Fruit fly (Drosophila melanogaster): ENCODE results near the gene CG32641.

Gene CG32641

DNA sequence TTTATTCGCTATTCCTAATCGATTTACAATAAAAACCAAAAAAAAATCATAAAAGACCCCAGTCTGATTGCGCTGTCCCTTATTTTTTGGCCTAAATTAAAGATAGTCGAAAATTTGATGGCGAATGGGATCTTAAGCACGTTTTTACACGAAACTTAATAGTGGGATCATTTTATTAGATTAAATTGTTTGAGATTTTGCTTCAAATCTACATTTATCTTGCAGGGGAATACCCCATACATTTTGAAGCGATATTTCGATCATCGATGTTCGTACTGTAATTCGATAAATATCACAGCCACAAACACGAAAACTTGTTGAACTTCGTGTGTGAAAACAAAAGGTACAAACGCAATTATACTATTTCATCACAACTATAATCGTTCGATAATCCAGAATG is at the start of gene CG32641:
Gene CG32641, plus strand, starts transcription at position 301 of the 400 bp plus-strand sequence.
- TF ChIP-seq CG16813 (GFP tag; IDR thresholded peaks at IDR 0.05; ENCODE audit: partially characterized antibody): 0 out of 3 replicates have a peak, but pooled peaks have one; percentile 23
- TF ChIP-seq onecut (GFP tag; IDR thresholded peaks at IDR 0.05): 0 out of 2 replicates have a peak, but pooled peaks have one; percentile 3
- peak; percentile 47; the same call in 1 of the 2 replicates for TF ChIP-seq inv (GFP tag; IDR thresholded peaks at IDR 0.05; ENCODE audit: partially characterized antibody)
- peak; percentile 61 for TF ChIP-seq bbx (GFP tag; IDR thresholded peaks at IDR 0.05; ENCODE audit: partially characterized antibody)
- 0 out of 3 replicates have a peak, but pooled peaks have one; percentile 47 for TF ChIP-seq CG6791 (GFP tag; IDR thresholded peaks at IDR 0.05; ENCODE audit: partially characterized antibody)
- TF ChIP-seq chinmo (GFP tag; IDR thresholded peaks at IDR 0.05; ENCODE audit: partially characterized antibody): 0 out of 4 replicates have a peak, but pooled peaks have one; percentile 13
- 0 out of 2 replicates have a peak, but pooled peaks have one; percentile 10 for TF ChIP-seq CG2129 (GFP tag; IDR thresholded peaks at IDR 0.05; ENCODE audit: partially characterized antibody)
- peak; percentile 23; the same call in 1 of the 2 replicates for TF ChIP-seq Xrp1 (GFP tag; IDR thresholded peaks at IDR 0.05)
- TF ChIP-seq Dref (GFP tag; IDR thresholded peaks at IDR 0.05): peak; percentile 44; the same call in 1 of the 2 replicates
- peak; percentile 45; the same call in 1 of the 3 replicates for TF ChIP-seq zen2 (GFP tag; IDR thresholded peaks at IDR 0.05; ENCODE audit: partially characterized antibody)
- TF ChIP-seq MBD-R2 (GFP tag; IDR thresholded peaks at IDR 0.05): peak; percentile 9; the same call in 1 of the 2 replicates
- 0 out of 3 replicates have a peak, but pooled peaks have one; percentile 45 for TF ChIP-seq CG7357 (GFP tag; IDR thresholded peaks at IDR 0.05)
- peak; percentile 38; the same call in 1 of the 2 replicates for TF ChIP-seq CG9932 (GFP tag; IDR thresholded peaks at IDR 0.05)
- TF ChIP-seq knrl (GFP tag; IDR thresholded peaks at IDR 0.05; ENCODE audit: partially characterized antibody): peak; percentile 38; the same call in 1 of the 3 replicates
- TF ChIP-seq Scr (GFP tag; IDR thresholded peaks at IDR 0.05; ENCODE audit: partially characterized antibody): 0 out of 2 replicates have a peak, but pooled peaks have one; percentile 32

DNA sequence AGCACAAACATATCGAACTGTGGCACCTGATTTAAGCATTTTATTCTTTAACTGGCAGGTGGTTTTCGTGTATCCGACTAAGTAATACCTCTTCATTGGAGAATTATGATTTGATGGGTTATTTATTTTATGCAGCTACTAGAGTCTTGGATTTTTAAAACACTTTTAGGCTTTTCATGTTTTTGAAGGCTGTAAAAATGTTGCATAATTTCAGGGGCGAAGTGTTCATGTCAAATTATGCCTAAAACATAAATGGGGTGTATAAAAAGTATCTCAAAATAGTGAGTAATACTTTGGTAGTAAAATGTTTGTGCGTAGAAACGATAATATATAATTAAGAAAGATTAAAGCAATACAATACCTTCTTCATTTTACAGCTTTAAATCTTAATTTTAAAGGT is 49.5 kb upstream of the CG32641 start:
- TF ChIP-seq Ravus (GFP tag; IDR thresholded peaks at IDR 0.05) (no peak), MBD-R2 (GFP tag; IDR thresholded peaks at IDR 0.05) (no peak), CG16815 (GFP tag; optimal IDR thresholded peaks at IDR 0.05) (no peak), pan (optimal IDR thresholded peaks at IDR 0.05) (no peak), pan (GFP tag; optimal IDR thresholded peaks at IDR 0.05 in 1 of 2, IDR thresholded peaks at IDR 0.05 in 1 of 2) (no peak), twi (tag; optimal IDR thresholded peaks at IDR 0.05) (no peak), CG12942 (GFP tag; optimal IDR thresholded peaks at IDR 0.05) (no peak), kay (GFP tag; optimal IDR thresholded peaks at IDR 0.05) (peak; percentile 24), abd-A (tag; optimal IDR thresholded peaks at IDR 0.05) (no peak), HmgZ (tag; optimal IDR thresholded peaks at IDR 0.05) (peak; percentile 25), Pdp1 (GFP tag; optimal IDR thresholded peaks at IDR 0.05) (peak in 1 of 2 experiments; percentile 0), Bgb (GFP tag; IDR thresholded peaks at IDR 0.05; ENCODE audit: partially characterized antibody) (0 out of 2 replicates have a peak, but pooled peaks have one; percentile 29), scrt (GFP tag; optimal IDR thresholded peaks at IDR 0.05) (no peak), seq (GFP tag; IDR thresholded peaks at IDR 0.05) (no peak), CTCF (GFP tag; optimal IDR thresholded peaks at IDR 0.05) (peak; percentile 64), gfzf (GFP tag; optimal IDR thresholded peaks at IDR 0.05) (no peak), CG18476 (GFP tag; optimal IDR thresholded peaks at IDR 0.05) (peak; percentile 47), CG6791 (GFP tag; IDR thresholded peaks at IDR 0.05; ENCODE audit: partially characterized antibody) (0 out of 3 replicates have a peak, but pooled peaks have one; percentile 42), chif (GFP tag; optimal IDR thresholded peaks at IDR 0.05) (no peak), Dek (tag; optimal IDR thresholded peaks at IDR 0.05) (peak; percentile 13), psq (GFP tag; optimal IDR thresholded peaks at IDR 0.05) (no peak), danr (GFP tag; IDR thresholded peaks at IDR 0.05) (no peak), pzg (GFP tag; optimal IDR thresholded peaks at IDR 0.05) (no peak), stwl (tag; optimal IDR thresholded peaks at IDR 0.05) (peak; percentile 25), CG3407 (GFP tag; optimal IDR thresholded peaks at IDR 0.05) (no peak), D19A (tag; optimal IDR thresholded peaks at IDR 0.05) (peak; percentile 7), bowl (GFP tag; IDR thresholded peaks at IDR 0.05) (no peak), CG4282 (GFP tag; optimal IDR thresholded peaks at IDR 0.05) (no peak), CG8924 (tag; optimal IDR thresholded peaks at IDR 0.05) (no peak), grau (tag; optimal IDR thresholded peaks at IDR 0.05) (no peak), YL-1 (GFP tag; optimal IDR thresholded peaks at IDR 0.05) (no peak), CG16813 (GFP tag; IDR thresholded peaks at IDR 0.05; ENCODE audit: partially characterized antibody) (0 out of 3 replicates have a peak, but pooled peaks have one; percentile 6), Doc3 (GFP tag; IDR thresholded peaks at IDR 0.05; ENCODE audit: partially characterized antibody) (no peak), CG5180 (GFP tag; optimal IDR thresholded peaks at IDR 0.05) (no peak), D19B (GFP tag; optimal IDR thresholded peaks at IDR 0.05) (peak; percentile 43)

All from whole organism, embryonic.